Worm (Caenorhabditis elegans) whole organism, L3 larva: ENCODE measurements around the gene M01A8.1.

Experiments
- R02D3.7 ChIP-seq: fragments of 150-350 bp; optimal IDR thresholded peaks from 2 replicates; lab custom pipeline; 2014; ENCODE audit warnings: missing biosample characterization, missing genetic modification characterization
- fos-1 ChIP-seq: fragments of 150-350 bp; optimal IDR thresholded peaks from 2 replicates; lab custom pipeline; 2014; ENCODE audit warnings: missing biosample characterization, missing genetic modification characterization
- nfya-1 ChIP-seq: sonication (generic microtip); optimal IDR thresholded peaks from 2 replicates; lab custom pipeline; 2017; ENCODE audit warnings: missing genetic modification characterization, mild to moderate bottlenecking, missing compliant biosample characterization, antibody characterized with exemption, moderate library complexity; ENCODE audit not compliant: insufficient read depth
- nhr-76 ChIP-seq: fragments of 150-350 bp; sonication (generic microtip); optimal IDR thresholded peaks from 5 replicates; lab custom pipeline; 2014; ENCODE audit warnings: missing biosample characterization, missing genetic modification characterization
- nhr-77 ChIP-seq: fragments of 150-350 bp; optimal IDR thresholded peaks from 2 replicates; lab custom pipeline; 2014; ENCODE audit warnings: missing biosample characterization, missing genetic modification characterization
- zag-1 ChIP-seq: fragments of 150-350 bp; optimal IDR thresholded peaks from 2 replicates; lab custom pipeline; 2014; ENCODE audit warnings: missing biosample characterization, missing genetic modification characterization

- TF ChIP-seq fos-1 (tag; lab: Kevin White, UChicago) (no peak), zag-1 (tag; lab: Kevin White, UChicago) (no peak), nhr-76 (no peak), R02D3.7 (no peak), nfya-1 (no peak), nhr-77 (no peak)
Measured at ce11 chrIII:9300670-9301069, 43.6 kb downstream of the M01A8.1 start.
